Fruit fly (Drosophila melanogaster): Measurements from ENCODE around the gene CG32235.

The CG32235 gene

dm6 chr3L:4836353-4836752, 23.9 kb downstream of the CG32235 start:
- TF ChIP-seq CG10543 (GFP tag; optimal IDR thresholded peaks at IDR 0.05), result no peak
- no peak for TF ChIP-seq CG4360 (GFP tag; IDR thresholded peaks at IDR 0.05)
- no peak for TF ChIP-seq ems (GFP tag; optimal IDR thresholded peaks at IDR 0.05)
- TF ChIP-seq Drgx (GFP tag; IDR thresholded peaks at IDR 0.05), result peak; percentile 67; the same call in 1 of the 2 replicates
- TF ChIP-seq nom (GFP tag; optimal IDR thresholded peaks at IDR 0.05), result peak; percentile 70
- TF ChIP-seq dm (GFP tag; optimal IDR thresholded peaks at IDR 0.05), result no peak
- no peak for TF ChIP-seq CG9727 (GFP tag; optimal IDR thresholded peaks at IDR 0.05)
- TF ChIP-seq Mad (GFP tag; optimal IDR thresholded peaks at IDR 0.05), result no peak

dm6 chr3L:4835005-4835404, 25.3 kb downstream of the CG32235 start:
- TF ChIP-seq tgo (GFP tag; IDR thresholded peaks at IDR 0.05) (no peak), zen (tag; optimal IDR thresholded peaks at IDR 0.05) (peak; percentile 47), Ets65A (GFP tag) (peak; percentile 50)

dm6 chr3L:4833491-4833890, 26.8 kb downstream of the CG32235 start, which contains the start of gene CG13708:
Gene CG13708 (minus strand): TSS chr3L:4833591.
- TF ChIP-seq CG34422 (GFP tag; IDR thresholded peaks at IDR 0.05) (no peak), tna (GFP tag; IDR thresholded peaks at IDR 0.05; ENCODE audit: partially characterized antibody) (no peak), Dp (GFP tag; optimal IDR thresholded peaks at IDR 0.05) (no peak), ewg (GFP tag; optimal IDR thresholded peaks at IDR 0.05) (no peak), CG14860 (GFP tag; IDR thresholded peaks at IDR 0.05; ENCODE audit: partially characterized antibody) (no peak), CG30403 (GFP tag; optimal IDR thresholded peaks at IDR 0.05) (no peak), Awh (GFP tag; IDR thresholded peaks at IDR 0.05) (no peak), Tbp (GFP tag; optimal IDR thresholded peaks at IDR 0.05) (no peak), Ptx1 (GFP tag; IDR thresholded peaks at IDR 0.05) (no peak), knrl (GFP tag; IDR thresholded peaks at IDR 0.05; ENCODE audit: partially characterized antibody) (no peak)

dm6 chr3L:4825584-4825983, 34.7 kb downstream of the CG32235 start, which contains the start of the genes Dhc64C and LeuRS-m:
Gene Dhc64C (minus strand): TSS chr3L:4825687.
Gene LeuRS-m (plus strand): TSS chr3L:4825853.
- TF ChIP-seq CG30403 (GFP tag; optimal IDR thresholded peaks at IDR 0.05) (peak; percentile 27), CG9797 (GFP tag; optimal IDR thresholded peaks at IDR 0.05) (peak; percentile 42), gsb-n (tag; optimal IDR thresholded peaks at IDR 0.05) (no peak), Ets65A (GFP tag) (peak; percentile 95), tin (GFP tag; optimal IDR thresholded peaks at IDR 0.05) (peak; percentile 38), CG6791 (GFP tag; IDR thresholded peaks at IDR 0.05; ENCODE audit: partially characterized antibody) (peak; percentile 83), Stat92E (GFP tag; optimal IDR thresholded peaks at IDR 0.05) (peak in 1 of 3 experiments; percentile 13), YL-1 (GFP tag; optimal IDR thresholded peaks at IDR 0.05) (peak; percentile 87), Sin3A (optimal IDR thresholded peaks at IDR 0.05) (peak; percentile 78), ftz-f1 (GFP tag; optimal IDR thresholded peaks at IDR 0.05) (peak; percentile 19), amos (GFP tag; IDR thresholded peaks at IDR 0.05; ENCODE audit: partially characterized antibody) (peak; percentile 72), CG3838 (GFP tag; optimal IDR thresholded peaks at IDR 0.05) (no peak), mirr (GFP tag; optimal IDR thresholded peaks at IDR 0.05) (peak; percentile 22), slbo (GFP tag; IDR thresholded peaks at IDR 0.05) (peak; percentile 55), gce (GFP tag; IDR thresholded peaks at IDR 0.05) (no peak), slp2 (GFP tag; optimal IDR thresholded peaks at IDR 0.05) (no peak), CG17359 (tag; optimal IDR thresholded peaks at IDR 0.05) (no peak), CG17912 (GFP tag; optimal IDR thresholded peaks at IDR 0.05) (peak; percentile 9), MESR4 (GFP tag; optimal IDR thresholded peaks at IDR 0.05) (peak; percentile 58), chinmo (GFP tag; IDR thresholded peaks at IDR 0.05; ENCODE audit: partially characterized antibody) (0 out of 4 replicates have a peak, but pooled peaks have one; percentile 77), Chrac-16 (GFP tag; optimal IDR thresholded peaks at IDR 0.05) (peak; percentile 38), CG32772 (GFP tag; IDR thresholded peaks at IDR 0.05) (peak; percentile 54; the same call in 1 of the 2 replicates), ttk (GFP tag; IDR thresholded peaks at IDR 0.05) (no peak), E2f2 (GFP tag; IDR thresholded peaks at IDR 0.05) (peak; percentile 86), mam (GFP tag; optimal IDR thresholded peaks at IDR 0.05) (peak; percentile 52), MBD-R2 (GFP tag; IDR thresholded peaks at IDR 0.05) (peak; percentile 98), CG3163 (GFP tag; optimal IDR thresholded peaks at IDR 0.05) (peak; percentile 26), CG13424 (tag; optimal IDR thresholded peaks at IDR 0.05) (peak; percentile 27)
